Worm (Caenorhabditis elegans) whole organism, midembryonic: ENCODE data around the gene B0391.14.

Source experiments
- T22C8.4 ChIP-seq: fragments of 200-800 bp; sonication (Bioruptor generic); IDR thresholded peaks from 2 replicates; pipeline ENCODE4 v1.3.6; 2022; ENCODE audit warnings: missing genetic modification characterization, missing compliant biosample characterization
- cog-1 ChIP-seq: sonication (generic microtip); optimal IDR thresholded peaks from 2 replicates; lab custom pipeline; 2016; ENCODE audit warnings: missing genetic modification characterization, missing compliant biosample characterization
- flt-1 ChIP-seq: fragments of 200-800 bp; sonication (Bioruptor generic); IDR thresholded peaks from 2 replicates; pipeline ENCODE4 v1.3.6; 2022; ENCODE audit warnings: missing genetic modification characterization, missing compliant biosample characterization
- ref-1 ChIP-seq: fragments of 200-800 bp; sonication (Bioruptor generic); conservative IDR thresholded peaks from 2 replicates; pipeline ENCODE4 v1.3.6; 2022; ENCODE audit warnings: missing genetic modification reagents, missing genetic modification characterization, missing compliant biosample characterization
- ztf-23 ChIP-seq: fragments of 200-800 bp; sonication (Bioruptor generic); IDR thresholded peaks from 2 replicates; pipeline ENCODE4 v1.3.6; 2022; ENCODE audit warnings: missing genetic modification reagents, missing genetic modification characterization, missing compliant biosample characterization

DNA sequence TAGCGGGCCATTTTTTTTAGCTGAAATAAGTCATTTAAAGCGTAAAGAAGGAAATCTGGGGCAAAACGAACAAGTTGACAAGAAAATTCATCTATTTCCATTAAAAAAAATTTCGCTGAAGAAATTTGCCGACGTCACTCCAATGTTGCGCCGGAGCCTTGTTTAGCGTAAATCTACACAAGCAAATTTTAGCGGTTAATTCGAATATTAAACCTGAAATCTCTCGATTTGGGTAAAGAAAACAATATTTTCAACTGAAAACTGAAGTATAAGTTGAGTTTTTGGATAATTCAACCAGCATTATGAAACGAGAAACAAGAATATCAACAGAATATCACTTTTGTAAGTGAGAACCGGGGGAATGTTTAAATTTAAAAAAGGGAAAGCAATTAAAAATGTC, 21.3 kb downstream of the B0391.14 start, which contains the start of gene F28F8.9:
- TF ChIP-seq ref-1 (no peak), flt-1 (no peak), ztf-23 (GFP tag; lab: Robert Waterston, UW) (no peak), T22C8.4 (GFP tag; lab: Robert Waterston, UW) (no peak), cog-1 (no peak)
